Fruit fly (Drosophila melanogaster): Measurements from ENCODE around the gene Zw.

DNA sequence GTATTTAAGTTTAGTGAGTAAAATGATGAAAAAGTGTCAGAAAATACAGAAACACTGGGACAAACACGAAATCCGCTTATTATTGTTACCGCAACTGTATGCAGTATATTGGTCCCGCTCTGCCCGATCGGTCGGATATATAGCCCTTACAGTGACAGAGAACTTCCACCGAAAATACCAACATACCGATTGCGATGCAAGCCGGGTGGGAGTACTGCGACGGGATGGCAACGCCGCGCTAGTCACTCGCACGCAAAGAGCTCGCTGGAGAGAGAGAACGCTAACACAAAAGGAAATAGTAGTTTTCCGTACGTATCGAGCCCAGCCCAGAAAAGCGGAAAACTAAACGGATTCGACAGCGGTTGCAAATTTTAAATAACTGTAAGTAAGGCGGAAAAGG, 29.8 kb downstream of the Zw start, which contains the start of gene Cdc42:
- no peak for TF ChIP-seq CG33017 (tag; optimal IDR thresholded peaks at IDR 0.05)
- no peak for TF ChIP-seq kay (GFP tag; ENCODE audit: borderline replicate concordance)
- TF ChIP-seq CG11617 (GFP tag; optimal IDR thresholded peaks at IDR 0.05) = no peak
- no peak for TF ChIP-seq tj (GFP tag; optimal IDR thresholded peaks at IDR 0.05)
- no peak for TF ChIP-seq ovo (GFP tag; optimal IDR thresholded peaks at IDR 0.05)
- TF ChIP-seq CG7101 (tag; optimal IDR thresholded peaks at IDR 0.05) = peak; percentile 15
- no peak for TF ChIP-seq CG5204 (GFP tag; optimal IDR thresholded peaks at IDR 0.05)
- no peak for TF ChIP-seq Mnt (GFP tag; optimal IDR thresholded peaks at IDR 0.05)
- TF ChIP-seq cic (GFP tag; optimal IDR thresholded peaks at IDR 0.05) = no peak
- TF ChIP-seq bab1 (GFP tag; optimal IDR thresholded peaks at IDR 0.05) = no peak
